Worm (Caenorhabditis elegans) whole organism, mixed stage, embryonic: ENCODE data around the gene inx-2.

Experiments
- ces-1 ChIP-seq: fragments of 150-350 bp; optimal IDR thresholded peaks from 2 replicates; lab custom pipeline; 2014; ENCODE audit warnings: missing biosample characterization, missing genetic modification reagents, missing genetic modification characterization
- elt-1 ChIP-seq: sonication (generic microtip); optimal IDR thresholded peaks from 2 replicates; lab custom pipeline; 2017; ENCODE audit warnings: missing genetic modification characterization, mild to moderate bottlenecking, missing compliant biosample characterization, antibody characterized with exemption, moderate library complexity, borderline replicate concordance; ENCODE audit not compliant: insufficient read depth
- elt-3 ChIP-seq: fragments of 150-350 bp; optimal IDR thresholded peaks from 2 replicates; lab custom pipeline; 2014; ENCODE audit warnings: missing biosample characterization, missing genetic modification characterization
- lsy-2 ChIP-seq: fragments of 150-350 bp; optimal IDR thresholded peaks from 2 replicates; lab custom pipeline; 2014; ENCODE audit warnings: missing biosample characterization, missing genetic modification characterization
- nhr-12 ChIP-seq: fragments of 150-350 bp; optimal IDR thresholded peaks from 2 replicates; lab custom pipeline; 2014; ENCODE audit warnings: missing biosample characterization, missing genetic modification characterization
- nhr-28 ChIP-seq: fragments of 150-350 bp; optimal IDR thresholded peaks from 2 replicates; lab custom pipeline; 2014; ENCODE audit warnings: missing biosample characterization, missing genetic modification characterization
- unc-62 ChIP-seq: fragments of 150-350 bp; optimal IDR thresholded peaks from 2 replicates; lab custom pipeline; 2014; ENCODE audit warnings: missing biosample characterization, missing genetic modification reagents, missing genetic modification characterization

DNA sequence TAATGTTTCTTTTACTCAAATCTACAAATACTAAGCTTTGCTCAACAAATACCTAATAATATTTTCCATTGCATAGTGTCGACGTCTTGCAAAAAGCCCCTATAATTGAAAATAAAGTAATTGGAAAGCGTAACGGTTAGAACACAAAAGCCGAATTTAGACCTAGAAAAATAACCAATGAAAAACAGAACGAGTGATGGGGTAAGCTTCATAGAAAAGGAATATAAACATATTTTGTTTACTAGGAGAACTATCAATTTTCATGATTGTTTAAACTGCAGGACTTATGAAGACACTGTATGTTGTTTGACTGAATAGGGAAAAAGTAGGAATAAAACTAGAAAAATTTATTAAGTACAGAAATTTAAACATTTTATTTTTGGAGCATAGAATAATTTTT, 10.3 kb downstream of the inx-2 start, which contains the start of gene F38B2.3:
- no peak for TF ChIP-seq nhr-12 (tag; lab: Kevin White, UChicago)
- TF ChIP-seq elt-1 (tag; lab: Kevin White, UChicago): no peak
- no peak for TF ChIP-seq ces-1 (GFP tag; lab: Kevin White, UChicago)
- TF ChIP-seq nhr-28: no peak
- TF ChIP-seq unc-62: no peak
- no peak for TF ChIP-seq lsy-2
- TF ChIP-seq elt-3 (tag; lab: Kevin White, UChicago): no peak
